Worm (Caenorhabditis elegans) whole organism, L4/young adult: ENCODE measurements around the gene srh-257.

ENCODE experiments used
- W03F9.2 ChIP-seq: fragments of 150-350 bp; optimal IDR thresholded peaks from 2 replicates; lab custom pipeline; 2014; ENCODE audit warnings: missing biosample characterization, missing genetic modification characterization
- him-1 ChIP-seq: sonication (generic microtip); optimal IDR thresholded peaks from 2 replicates; lab custom pipeline; 2016; ENCODE audit warnings: missing genotype, missing genetic modification reagents, missing genetic modification characterization, missing compliant biosample characterization

DNA sequence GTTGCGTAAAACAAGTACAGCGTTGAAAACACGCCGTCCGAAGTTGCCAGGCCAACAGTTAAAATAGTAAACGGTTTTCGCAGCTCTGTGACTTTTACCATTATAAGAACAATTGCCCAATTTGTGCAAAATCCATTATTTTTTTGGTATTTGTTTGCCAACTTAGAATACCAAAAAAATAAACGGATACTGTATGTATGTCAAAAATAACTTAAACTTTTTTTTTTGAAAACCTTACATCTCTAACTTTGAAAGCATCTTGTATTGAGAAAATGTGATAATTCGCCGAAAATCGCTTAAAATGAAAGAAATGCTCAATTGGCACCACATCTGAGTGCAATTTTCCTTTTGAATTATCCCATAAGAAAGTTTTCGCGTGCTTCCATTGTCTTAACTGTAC is 8.3 kb upstream of the srh-257 start, which contains the start of gene fbxa-199:
- TF ChIP-seq W03F9.2 (tag; lab: Kevin White, UChicago) (no peak), him-1 (tag; lab: Kevin White, UChicago) (no peak)
